Worm (Caenorhabditis elegans) whole organism, L1 larva: Measurements from ENCODE around the gene E02C12.10.

Experiments
- ceh-63 ChIP-seq: fragments of 200-800 bp; sonication (Bioruptor generic); optimal IDR thresholded peaks from 2 replicates; lab custom pipeline; 2018; ENCODE audit warnings: mild to moderate bottlenecking, missing genetic modification characterization, missing compliant biosample characterization
- ceh-82 ChIP-seq, 3 experiments: fragments of 150-350 bp in 1 of 3; sonication (generic microtip) in 2 of 3; optimal IDR thresholded peaks; 2 replicates each; lab custom pipeline; 2014 to 2017; ENCODE audit warnings: missing biosample characterization in 3 of 3, missing genetic modification characterization in 3 of 3
- ces-1 ChIP-seq: fragments of 150-350 bp; optimal IDR thresholded peaks from 2 replicates; lab custom pipeline; 2014; ENCODE audit warnings: missing biosample characterization, missing genetic modification reagents, missing genetic modification characterization
- egl-27 ChIP-seq, 2 experiments: fragments of 150-350 bp in 1 of 2; sonication (generic microtip); optimal IDR thresholded peaks; 3 replicates each; lab custom pipeline; 2017 to 2018; ENCODE audit warnings: missing biosample characterization in 2 of 2, missing genetic modification characterization in 2 of 2, missing genetic modification reagents in 2 of 2
- fkh-8 ChIP-seq: sonication (generic microtip); optimal IDR thresholded peaks from 2 replicates; lab custom pipeline; 2016; ENCODE audit warnings: mild to moderate bottlenecking, missing genetic modification characterization, missing compliant biosample characterization
- hpl-2 ChIP-seq: fragments of 150-350 bp; optimal IDR thresholded peaks from 2 replicates; lab custom pipeline; 2014; ENCODE audit warnings: missing biosample characterization, missing genetic modification reagents, missing genetic modification characterization
- lin-39 ChIP-seq: fragments of 150-350 bp; optimal IDR thresholded peaks from 2 replicates; lab custom pipeline; 2014; ENCODE audit warnings: missing biosample characterization, missing genetic modification reagents, missing genetic modification characterization
- mab-9 ChIP-seq: fragments of 200-800 bp; sonication (Bioruptor generic); IDR thresholded peaks from 2 replicates; pipeline ENCODE4 v1.3.6; 2022; ENCODE audit warnings: missing genetic modification reagents, missing genetic modification characterization, missing compliant biosample characterization
- nhr-20 ChIP-seq: sonication (generic microtip); optimal IDR thresholded peaks from 2 replicates; lab custom pipeline; 2016; ENCODE audit warnings: mild to moderate bottlenecking, missing genetic modification characterization, missing compliant biosample characterization
- skn-1 ChIP-seq: fragments of 150-350 bp; optimal IDR thresholded peaks from 2 replicates; lab custom pipeline; 2014; ENCODE audit warnings: missing biosample characterization, missing genetic modification characterization
- unc-62 ChIP-seq: fragments of 150-350 bp; optimal IDR thresholded peaks from 2 replicates; lab custom pipeline; 2014; ENCODE audit warnings: missing biosample characterization, missing genetic modification reagents, missing genetic modification characterization

DNA sequence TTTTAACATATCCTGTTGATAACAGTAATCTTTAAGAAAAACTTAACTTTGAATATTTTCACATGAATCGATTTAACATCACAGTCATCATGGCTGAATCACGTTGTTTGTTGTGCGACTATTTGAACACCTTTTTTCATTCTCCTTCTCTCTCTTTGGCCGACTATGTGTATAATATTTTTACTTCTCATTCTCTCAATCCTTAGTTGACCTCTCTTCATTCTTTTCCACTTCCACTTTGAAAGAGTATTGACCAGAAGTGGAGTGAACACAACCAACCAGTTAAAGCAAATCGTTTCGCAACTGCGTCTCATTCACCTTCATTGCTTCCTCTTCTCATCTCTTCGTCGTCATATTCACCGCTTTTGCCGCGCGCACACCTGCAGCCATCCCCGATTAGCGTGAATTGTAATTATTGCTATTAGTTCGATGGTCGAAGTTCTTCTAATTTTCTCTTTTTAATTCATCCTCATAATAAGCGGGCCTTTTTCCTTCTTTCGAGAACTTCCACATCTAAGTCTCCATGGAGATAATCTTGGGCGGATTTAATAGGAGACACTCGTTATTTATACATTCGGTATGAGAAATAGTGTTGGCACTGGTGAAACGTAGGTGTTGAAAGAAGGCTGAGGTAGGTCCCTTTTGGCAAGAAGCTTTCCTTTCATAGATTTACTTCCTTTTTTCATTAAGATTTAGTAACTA, 16.9 kb upstream of the E02C12.10 start:
- no peak for TF ChIP-seq skn-1
- TF ChIP-seq ces-1 (GFP tag; lab: Kevin White, UChicago) = no peak
- TF ChIP-seq mab-9 = no peak
- TF ChIP-seq lin-39 (tag; lab: Kevin White, UChicago) = no peak
- no peak for TF ChIP-seq ceh-82 (tag; optimal IDR thresholded peaks at IDR 0.05; lab: Kevin White, UChicago)
- TF ChIP-seq ceh-63 = no peak
- TF ChIP-seq nhr-20 (tag; lab: Kevin White, UChicago) = no peak
- TF ChIP-seq egl-27 (tag; optimal IDR thresholded peaks at IDR 0.05; lab: Kevin White, UChicago) = no peak
- no peak for TF ChIP-seq hpl-2 (GFP tag; lab: Kevin White, UChicago)
- no peak for TF ChIP-seq unc-62 (GFP tag; lab: Kevin White, UChicago)
- TF ChIP-seq fkh-8 (tag; lab: Kevin White, UChicago) = peak; percentile 28
